Worm (Caenorhabditis elegans) whole organism, L2 larva: ENCODE results near the gene ced-5.

Experiments used
- dmd-4 ChIP-seq: sonication (generic microtip); optimal IDR thresholded peaks from 2 replicates; lab custom pipeline; 2017; ENCODE audit warnings: missing biosample characterization, missing genetic modification characterization
- lin-13 ChIP-seq: fragments of 150-350 bp; optimal IDR thresholded peaks from 2 replicates; lab custom pipeline; 2014; ENCODE audit warnings: missing biosample characterization, missing genetic modification reagents, missing genetic modification characterization

DNA sequence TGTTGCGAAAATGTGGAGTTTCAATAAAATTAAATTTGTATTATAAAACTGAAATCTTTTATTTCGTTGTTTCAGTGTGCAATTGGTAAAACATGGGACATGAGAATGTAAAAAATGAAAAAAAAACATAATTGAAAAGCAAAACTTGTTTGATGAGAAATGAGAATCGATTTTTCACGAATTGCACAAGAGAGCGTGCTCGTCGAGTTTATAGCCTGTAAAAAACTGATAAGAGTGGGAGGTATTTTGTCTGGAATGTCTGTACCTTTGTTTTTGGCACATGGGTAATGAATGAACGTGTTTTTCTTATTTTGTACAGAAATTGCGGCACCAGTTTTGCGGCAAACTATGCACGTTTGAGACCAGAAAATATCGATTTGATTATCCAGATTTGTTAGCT, 1.3 kb upstream of the ced-5 start:
- TF ChIP-seq dmd-4 (tag; lab: Kevin White, UChicago) (no peak), lin-13 (GFP tag; lab: Kevin White, UChicago) (no peak)
